Fruit fly (Drosophila melanogaster) whole organism, larva: ENCODE measurements around the gene CG17778.
"Not testable (repeated sequence)": the region's sequence is repeated elsewhere in the genome, so short reads cannot be mapped to it uniquely, and the experiment has no call there.

Source experiments
- noc ChIP-seq: fragments of 200-800 bp; sonication (Bioruptor generic); optimal IDR thresholded peaks from 3 replicates; lab custom pipeline; 2019; ENCODE audit warnings: missing biosample characterization, mild to moderate bottlenecking, missing genetic modification characterization, moderate library complexity

CG17778 gene

dm6 chrX:494607-495006, at the start of gene CG17778:
Gene CG17778, plus strand, starts transcription at chrX:494614.
- no peak for TF ChIP-seq noc (tag; lab: Kevin White, UChicago)

- TF ChIP-seq noc (tag; lab: Kevin White, UChicago): no peak
These were observed 48.4 kb upstream of the CG17778 start for dm6 chrX:446002-446401.

- TF ChIP-seq noc (tag; lab: Kevin White, UChicago): no peak
These were observed 46.1 kb upstream of the CG17778 start for dm6 chrX:448270-448669.

- no peak for TF ChIP-seq noc (tag; lab: Kevin White, UChicago)
These were observed 45.4 kb upstream of the CG17778 start for dm6 chrX:448978-449377.

dm6 chrX:452716-453115, 41.7 kb upstream of the CG17778 start:
- TF ChIP-seq noc (tag; lab: Kevin White, UChicago): no peak

- TF ChIP-seq noc (tag; lab: Kevin White, UChicago): no peak
These were observed 37.5 kb upstream of the CG17778 start for dm6 chrX:456959-457358.

dm6 chrX:457803-458202, 36.6 kb upstream of the CG17778 start:
- no peak for TF ChIP-seq noc (tag; lab: Kevin White, UChicago)

dm6 chrX:460447-460846, 34.0 kb upstream of the CG17778 start, which contains the start of gene ase:
Gene ase, plus strand, starts transcription at chrX:460747.
- no peak for TF ChIP-seq noc (tag; lab: Kevin White, UChicago)

dm6 chrX:463934-464333, 30.5 kb upstream of the CG17778 start:
- no peak for TF ChIP-seq noc (tag; lab: Kevin White, UChicago)

- no peak for TF ChIP-seq noc (tag; lab: Kevin White, UChicago)
These were observed 25.2 kb upstream of the CG17778 start, which contains the start of gene Cyp4g1 for dm6 chrX:469235-469634. Gene Cyp4g1, minus strand, starts transcription at chrX:469335.

dm6 chrX:470626-471025, 23.8 kb upstream of the CG17778 start, which contains the start of gene CG32816:
Gene CG32816, minus strand, starts transcription at chrX:470726.
- TF ChIP-seq noc (tag; lab: Kevin White, UChicago): no peak

dm6 chrX:476230-477143, 17.9 kb upstream of the CG17778 start, which contains the start of the genes ebo and CG13373:
Gene ebo, minus strand, starts transcription at chrX:476579.
Gene CG13373, plus strand, starts transcription at chrX:476984.
- no peak for TF ChIP-seq noc (tag; lab: Kevin White, UChicago)

- no peak for TF ChIP-seq noc (tag; lab: Kevin White, UChicago)
These were observed 15.6 kb upstream of the CG17778 start, which contains the start of gene CG32817 for dm6 chrX:478766-479165. Gene CG32817, plus strand, starts transcription at chrX:479066.

- TF ChIP-seq noc (tag; lab: Kevin White, UChicago): not testable (repeated sequence)
These were observed 12.8 kb upstream of the CG17778 start, which contains the start of gene CG3176 for dm6 chrX:481642-482041. Gene CG3176, plus strand, starts transcription at chrX:481862.

- TF ChIP-seq noc (tag; lab: Kevin White, UChicago): no peak
These were observed 6.9 kb upstream of the CG17778 start, which contains the start of the genes CG18273 and CG3156 for dm6 chrX:487517-487957. Gene CG18273, minus strand, starts transcription at chrX:487581. Gene CG3156, plus strand, starts transcription at chrX:487878.

dm6 chrX:492701-493299, 1.6 kb upstream of the CG17778 start:
- peak; percentile 11 for TF ChIP-seq noc (tag; lab: Kevin White, UChicago)
